Fruit fly (Drosophila melanogaster): ENCODE data around the gene CG14683.

The CG14683 gene

dm6 chr3R:10664942-10665341, 31.5 kb upstream of the CG14683 start (continued):
- peak; percentile 34 for TF ChIP-seq Dad (GFP tag; optimal IDR thresholded peaks at IDR 0.05)
- TF ChIP-seq mam (GFP tag; optimal IDR thresholded peaks at IDR 0.05): no peak
- TF ChIP-seq dpn (GFP tag; optimal IDR thresholded peaks at IDR 0.05): peak; percentile 20 to 41
- peak; percentile 55; the same call in 1 of the 2 replicates for TF ChIP-seq Rfx (GFP tag; IDR thresholded peaks at IDR 0.05)

dm6 chr3R:10667964-10668363, 28.5 kb upstream of the CG14683 start:
- TF ChIP-seq E2f1 (GFP tag; IDR thresholded peaks at IDR 0.05): no peak
- no peak for TF ChIP-seq prd (optimal IDR thresholded peaks at IDR 0.05)
- 0 out of 3 replicates have a peak, but pooled peaks have one; percentile 13 for TF ChIP-seq prd (GFP tag; IDR thresholded peaks at IDR 0.05)
- TF ChIP-seq tll (GFP tag; optimal IDR thresholded peaks at IDR 0.05): peak in 1 of 2 experiments; percentile 99
- TF ChIP-seq slp2 (GFP tag; optimal IDR thresholded peaks at IDR 0.05): no peak
- no peak for TF ChIP-seq Ravus (GFP tag; IDR thresholded peaks at IDR 0.05)
- TF ChIP-seq Gsc (GFP tag; IDR thresholded peaks at IDR 0.05): no peak
- TF ChIP-seq bsh (GFP tag; optimal IDR thresholded peaks at IDR 0.05): no peak
- no peak for TF ChIP-seq caup (GFP tag; optimal IDR thresholded peaks at IDR 0.05; ENCODE audit: severe bottlenecking)
- peak; percentile 49 for TF ChIP-seq zen (tag; optimal IDR thresholded peaks at IDR 0.05)
- TF ChIP-seq fu2 (GFP tag; optimal IDR thresholded peaks at IDR 0.05): no peak
- no peak for TF ChIP-seq CG14667 (GFP tag; IDR thresholded peaks at IDR 0.05)
- no peak for TF ChIP-seq pnt (GFP tag; optimal IDR thresholded peaks at IDR 0.05)
- no peak for TF ChIP-seq CG11695 (GFP tag; IDR thresholded peaks at IDR 0.05)
- peak; percentile 74 for TF ChIP-seq D (optimal IDR thresholded peaks at IDR 0.05)
- TF ChIP-seq D (GFP tag; optimal IDR thresholded peaks at IDR 0.05): no peak
- no peak for TF ChIP-seq wek (GFP tag; optimal IDR thresholded peaks at IDR 0.05)
- TF ChIP-seq Adf1 (GFP tag; IDR thresholded peaks at IDR 0.05): no peak
- no peak for TF ChIP-seq CG8089 (GFP tag; optimal IDR thresholded peaks at IDR 0.05)
- TF ChIP-seq H15 (GFP tag; IDR thresholded peaks at IDR 0.05): no peak

DNA sequence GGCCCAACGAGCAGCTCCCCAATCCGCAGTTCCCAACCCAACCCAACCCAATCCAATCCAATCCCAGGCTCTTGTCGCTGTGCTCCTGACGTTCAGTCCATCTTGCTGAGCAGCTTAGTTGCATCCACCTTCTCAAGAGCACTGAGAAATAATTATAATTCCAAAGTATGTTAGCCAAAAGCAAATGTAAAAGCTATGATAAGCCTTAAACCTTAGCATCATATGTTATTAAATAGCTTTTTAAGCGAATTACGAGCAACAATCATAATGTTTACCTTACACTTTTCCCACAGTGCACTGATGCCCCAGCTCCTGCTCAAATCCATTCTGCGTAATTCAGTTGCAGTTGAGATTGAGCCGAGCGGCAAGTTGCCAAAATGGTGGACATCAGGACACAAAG, 26.5 kb upstream of the CG14683 start:
- TF ChIP-seq chn (GFP tag; optimal IDR thresholded peaks at IDR 0.05) (no peak), stc (GFP tag; IDR thresholded peaks at IDR 0.05) (no peak)

DNA sequence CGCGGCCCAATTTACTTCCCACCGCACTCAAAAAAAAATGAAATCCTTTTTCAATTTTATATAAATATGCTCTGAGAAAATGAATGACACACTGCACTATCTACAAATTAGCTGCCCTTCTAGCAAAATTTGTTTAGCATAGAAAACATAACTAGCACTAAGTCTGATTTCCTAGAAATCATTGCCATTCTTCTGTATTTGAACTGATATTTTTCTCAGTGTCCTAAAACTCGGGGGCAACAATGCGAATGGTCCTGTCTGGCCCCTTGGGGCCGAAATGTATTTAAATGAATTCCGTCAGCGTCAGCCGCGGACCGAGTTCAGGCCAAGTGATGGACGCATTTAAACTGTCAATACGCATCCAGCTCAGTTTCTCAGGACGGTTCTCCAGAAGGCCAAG, 23.8 kb upstream of the CG14683 start:
- TF ChIP-seq sens (GFP tag) (peak; percentile 51), CG2199 (GFP tag; IDR thresholded peaks at IDR 0.05) (no peak)

- TF ChIP-seq Med (GFP tag) (peak; percentile 41), dan (GFP tag; IDR thresholded peaks at IDR 0.05) (no peak), hkb (optimal IDR thresholded peaks at IDR 0.05) (no peak), hkb (GFP tag; IDR thresholded peaks at IDR 0.05) (0 out of 2 replicates have a peak, but pooled peaks have one; percentile 33), chm (GFP tag; IDR thresholded peaks at IDR 0.05) (peak; percentile 26; the same call in 1 of the 2 replicates)
Observed at dm6 chr3R:10673571-10673970, 22.9 kb upstream of the CG14683 start.

DNA sequence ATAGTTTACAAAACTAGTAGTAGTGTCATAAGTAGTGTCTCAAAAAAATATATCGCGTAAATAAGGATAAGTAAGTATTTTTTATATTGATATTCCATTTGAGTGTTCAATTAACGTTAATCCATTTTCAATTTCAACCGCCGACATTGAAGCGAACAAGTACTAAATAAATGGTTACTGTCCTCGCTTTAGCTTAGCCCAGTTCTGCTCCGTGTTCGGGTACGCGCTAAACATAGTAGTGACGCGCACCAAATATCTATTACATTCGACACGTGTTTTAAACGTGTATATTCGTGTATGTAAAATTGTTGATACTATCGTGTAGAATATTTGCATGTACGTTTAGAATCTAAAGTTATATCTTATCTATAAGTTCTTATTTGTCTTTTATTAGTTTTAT, 21.3 kb upstream of the CG14683 start:
- peak; percentile 24 for TF ChIP-seq Bteb2 (GFP tag; optimal IDR thresholded peaks at IDR 0.05)
- TF ChIP-seq CG17802 (tag; optimal IDR thresholded peaks at IDR 0.05): no peak
- TF ChIP-seq sens (GFP tag): peak; percentile 75
- TF ChIP-seq sim (GFP tag; IDR thresholded peaks at IDR 0.05): no peak
- TF ChIP-seq CG2120 (GFP tag; optimal IDR thresholded peaks at IDR 0.05): peak; percentile 62
- no peak for TF ChIP-seq Gug (GFP tag; IDR thresholded peaks at IDR 0.05)
- no peak for TF ChIP-seq Hmx (GFP tag; optimal IDR thresholded peaks at IDR 0.05)
- TF ChIP-seq Dll (GFP tag; IDR thresholded peaks at IDR 0.05; ENCODE audit: partially characterized antibody): peak; percentile 79
- peak; percentile 23 for TF ChIP-seq CG12942 (GFP tag; optimal IDR thresholded peaks at IDR 0.05)
- peak; percentile 58 for TF ChIP-seq phol (tag; optimal IDR thresholded peaks at IDR 0.05)
- no peak for TF ChIP-seq repo (GFP tag; optimal IDR thresholded peaks at IDR 0.05)
- no peak for TF ChIP-seq CG2202 (tag; optimal IDR thresholded peaks at IDR 0.05)
- TF ChIP-seq CG14710 (tag; optimal IDR thresholded peaks at IDR 0.05): peak; percentile 68
- peak; percentile 3 for TF ChIP-seq Mad (GFP tag; optimal IDR thresholded peaks at IDR 0.05)
- peak; percentile 50 for TF ChIP-seq HLH54F (GFP tag; optimal IDR thresholded peaks at IDR 0.05)

Data from whole organism, embryonic.